Worm (Caenorhabditis elegans): ENCODE measurements around the gene Y82E9BR.18.

DNA sequence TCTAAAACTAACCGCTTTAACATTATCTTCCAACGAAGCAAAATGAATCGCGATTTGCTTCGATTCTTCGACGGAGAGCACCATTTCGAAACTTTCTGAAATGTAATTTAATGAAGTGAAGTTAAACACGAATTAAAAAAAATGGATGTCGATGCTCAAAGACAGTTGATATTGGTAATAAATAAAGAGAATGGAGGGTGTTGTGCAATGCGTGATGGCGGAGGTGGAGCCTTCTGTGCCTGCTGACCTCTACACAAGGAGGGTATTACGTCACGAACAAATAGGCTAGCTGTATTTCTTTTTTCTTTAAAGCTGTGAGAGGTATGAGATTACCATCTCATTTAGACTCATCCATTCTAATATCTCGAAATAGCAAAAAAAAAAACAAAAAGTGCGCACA lies 27.6 kb downstream of the Y82E9BR.18 start, which contains the start of gene Y82E9BR.17:
- TF ChIP-seq ceh-19 (GFP tag; optimal IDR thresholded peaks at IDR 0.05) (no peak), nhr-232 (tag; optimal IDR thresholded peaks at IDR 0.05) (no peak)

Data from whole organism, late embryonic.